Fruit fly (Drosophila melanogaster) whole organism, embryonic: ENCODE measurements around the gene Alg11.

Source experiments
- Ada2b ChIP-seq: fragments of 200-800 bp; sonication (Bioruptor generic); IDR thresholded peaks from 2 replicates; pipeline ENCODE4 v1.3.6; 2022; ENCODE audit warnings: missing biosample characterization, missing genetic modification characterization
- Blimp-1 ChIP-seq: fragments of 200-800 bp; sonication (Bioruptor generic); optimal IDR thresholded peaks from 3 replicates; lab custom pipeline; 2018; ENCODE audit warnings: missing biosample characterization, missing genetic modification characterization, mild to moderate bottlenecking, moderate library complexity, missing genetic modification reagents
- BtbVII ChIP-seq: fragments of 200-800 bp; sonication (Bioruptor generic); optimal IDR thresholded peaks from 3 replicates; lab custom pipeline; 2017; ENCODE audit warnings: missing biosample characterization, mild to moderate bottlenecking, missing genetic modification characterization
- C15 ChIP-seq: fragments of 200-800 bp; sonication (Bioruptor generic); IDR thresholded peaks from 3 replicates; pipeline ENCODE4 v1.3.6; 2022; ENCODE audit warnings: missing biosample characterization, missing genetic modification characterization
- CG1024 ChIP-seq: fragments of 200-800 bp; sonication (Bioruptor generic); IDR thresholded peaks from 2 replicates; pipeline ENCODE4 v1.3.6; 2022; ENCODE audit warnings: missing biosample characterization, missing genetic modification characterization
- CG10321 ChIP-seq: fragments of 200-800 bp; sonication (Bioruptor generic); IDR thresholded peaks from 2 replicates; pipeline ENCODE4 v1.3.6; 2022; ENCODE audit warnings: missing biosample characterization, missing genetic modification characterization
- CG10366 ChIP-seq: fragments of 200-800 bp; sonication (Bioruptor generic); IDR thresholded peaks from 2 replicates; pipeline ENCODE4 v1.3.6; 2022; ENCODE audit warnings: missing biosample characterization, missing genetic modification characterization
- CG11456 ChIP-seq: fragments of 200-800 bp; sonication (Bioruptor generic); IDR thresholded peaks from 3 replicates; pipeline ENCODE4 v1.3.6; 2022; ENCODE audit warnings: missing biosample characterization, missing genetic modification characterization
- CG11695 ChIP-seq: fragments of 200-800 bp; sonication (Bioruptor generic); IDR thresholded peaks from 3 replicates; pipeline ENCODE4 v1.3.6; 2022; ENCODE audit warnings: missing biosample characterization, missing genetic modification characterization
- CG11696 ChIP-seq: fragments of 200-800 bp; sonication (Bioruptor generic); IDR thresholded peaks from 2 replicates; pipeline ENCODE4 v1.3.6; 2022; ENCODE audit warnings: missing biosample characterization, missing genetic modification characterization
- CG12299 ChIP-seq: fragments of 200-800 bp; sonication (Bioruptor generic); optimal IDR thresholded peaks from 2 replicates; lab custom pipeline; 2018; ENCODE audit warnings: missing biosample characterization, mild to moderate bottlenecking, missing genetic modification characterization
- CG13424 ChIP-seq: fragments of 200-800 bp; sonication (Bioruptor generic); optimal IDR thresholded peaks from 2 replicates; lab custom pipeline; 2019; ENCODE audit warnings: missing biosample characterization, mild to moderate bottlenecking, missing genetic modification characterization, moderate library complexity
- CG13894 ChIP-seq: fragments of 200-800 bp; sonication (Bioruptor generic); optimal IDR thresholded peaks from 3 replicates; lab custom pipeline; 2018; ENCODE audit warnings: missing biosample characterization, mild to moderate bottlenecking, missing genetic modification characterization, moderate library complexity
- CG16815 ChIP-seq: fragments of 200-800 bp; sonication (Bioruptor generic); optimal IDR thresholded peaks from 3 replicates; lab custom pipeline; 2017; ENCODE audit warnings: missing biosample characterization, mild to moderate bottlenecking, missing genetic modification characterization
- CG30020 ChIP-seq: fragments of 200-800 bp; optimal IDR thresholded peaks from 2 replicates; lab custom pipeline; 2019; ENCODE audit warnings: missing biosample characterization, mild to moderate bottlenecking, missing genetic modification characterization, moderate library complexity
- CG31388 ChIP-seq: fragments of 200-800 bp; sonication (Bioruptor generic); optimal IDR thresholded peaks from 2 replicates; lab custom pipeline; 2016; ENCODE audit warnings: missing biosample characterization, missing genetic modification characterization
- CG3281 ChIP-seq: fragments of 200-800 bp; sonication (Bioruptor generic); optimal IDR thresholded peaks from 3 replicates; lab custom pipeline; 2017; ENCODE audit warnings: missing biosample characterization, mild to moderate bottlenecking, missing genetic modification characterization
- CG6683 ChIP-seq: fragments of 200-800 bp; sonication (Bioruptor generic); optimal IDR thresholded peaks from 2 replicates; lab custom pipeline; 2017; ENCODE audit warnings: missing biosample characterization, mild to moderate bottlenecking, missing genetic modification characterization, missing genetic modification reagents
- CG8924 ChIP-seq: fragments of 200-800 bp; optimal IDR thresholded peaks from 3 replicates; lab custom pipeline; 2019; ENCODE audit warnings: missing biosample characterization, mild to moderate bottlenecking, missing genetic modification characterization, moderate library complexity
- CG9797 ChIP-seq: fragments of 200-800 bp; sonication (Bioruptor generic); optimal IDR thresholded peaks from 3 replicates; lab custom pipeline; 2018; ENCODE audit warnings: missing biosample characterization, mild to moderate bottlenecking, missing genetic modification characterization
- CG9876 ChIP-seq: fragments of 200-800 bp; sonication (Bioruptor generic); optimal IDR thresholded peaks from 2 replicates; lab custom pipeline; 2016; ENCODE audit warnings: missing biosample characterization, missing genetic modification characterization
- CG9932 ChIP-seq: fragments of 200-800 bp; sonication (Bioruptor generic); IDR thresholded peaks from 2 replicates; pipeline ENCODE4 v1.3.6; 2022; ENCODE audit warnings: missing biosample characterization, missing genetic modification characterization
- CTCF ChIP-seq: fragments of 200-800 bp; sonication (Bioruptor generic); optimal IDR thresholded peaks from 2 replicates; lab custom pipeline; 2017; ENCODE audit warnings: missing biosample characterization, mild to moderate bottlenecking, missing genetic modification characterization, moderate library complexity
- D19A ChIP-seq: fragments of 200-800 bp; optimal IDR thresholded peaks from 3 replicates; lab custom pipeline; 2019; ENCODE audit warnings: missing biosample characterization, mild to moderate bottlenecking, missing genetic modification characterization, moderate library complexity
- E2f2 ChIP-seq: fragments of 200-800 bp; sonication (Bioruptor generic); IDR thresholded peaks from 2 replicates; pipeline ENCODE4 v1.3.6; 2022; ENCODE audit warnings: missing biosample characterization, missing genetic modification characterization
- H15 ChIP-seq: fragments of 200-800 bp; sonication (Bioruptor generic); IDR thresholded peaks from 3 replicates; pipeline ENCODE4 v1.3.6; 2022; ENCODE audit warnings: missing biosample characterization, missing genetic modification characterization
- HLH54F ChIP-seq: fragments of 200-800 bp; sonication (Bioruptor generic); optimal IDR thresholded peaks from 3 replicates; lab custom pipeline; 2016; ENCODE audit warnings: missing biosample characterization, missing genetic modification characterization
- Hand ChIP-seq: fragments of 200-800 bp; sonication (Bioruptor generic); optimal IDR thresholded peaks from 2 replicates; lab custom pipeline; 2017; ENCODE audit warnings: mild to moderate bottlenecking, missing biosample characterization, missing genetic modification reagents, missing genetic modification characterization
- PHDP ChIP-seq: fragments of 200-800 bp; sonication (Bioruptor generic); optimal IDR thresholded peaks from 3 replicates; lab custom pipeline; 2018; ENCODE audit warnings: missing biosample characterization, mild to moderate bottlenecking, missing genetic modification characterization, moderate library complexity
- Sox102F ChIP-seq: fragments of 200-800 bp; sonication (Bioruptor generic); optimal IDR thresholded peaks from 2 replicates; lab custom pipeline; 2018; ENCODE audit warnings: missing biosample characterization, mild to moderate bottlenecking, missing genetic modification characterization, moderate library complexity
- Ssrp ChIP-seq: fragments of 200-800 bp; sonication (Bioruptor generic); optimal IDR thresholded peaks from 2 replicates; lab custom pipeline; 2018; ENCODE audit warnings: missing biosample characterization, mild to moderate bottlenecking, missing genetic modification characterization, moderate library complexity
- amos ChIP-seq: fragments of 200-800 bp; sonication (Bioruptor generic); IDR thresholded peaks from 2 replicates; pipeline ENCODE4 v1.3.6; 2022; ENCODE audit warnings: missing biosample characterization, missing genetic modification characterization; ENCODE audit not compliant: partially characterized antibody
- aop ChIP-seq: fragments of 200-800 bp; sonication (Bioruptor generic); IDR thresholded peaks from 2 replicates; pipeline ENCODE4 v1.3.6; 2022; ENCODE audit warnings: missing biosample characterization, missing genetic modification characterization
- br ChIP-seq: fragments of >200 bp; optimal IDR thresholded peaks from 2 replicates; lab custom pipeline; 2017
- cg ChIP-seq: fragments of 200-800 bp; sonication (Bioruptor generic); optimal IDR thresholded peaks from 3 replicates; lab custom pipeline; 2019; ENCODE audit warnings: missing biosample characterization, mild to moderate bottlenecking, missing genetic modification characterization, moderate library complexity
- crp ChIP-seq, 2 experiments: fragments of 200-800 bp; sonication (Bioruptor generic); optimal IDR thresholded peaks; 2 replicates in 1 of 2; 3 replicates in 1 of 2; lab custom pipeline; 2017; ENCODE audit warnings: missing biosample characterization in 2 of 2, missing genetic modification characterization in 2 of 2, mild to moderate bottlenecking in 1 of 2, moderate library complexity in 1 of 2
- emc ChIP-seq: fragments of 200-800 bp; sonication (Bioruptor generic); optimal IDR thresholded peaks from 2 replicates; lab custom pipeline; 2016; ENCODE audit warnings: missing biosample characterization, missing genetic modification characterization
- fd64A ChIP-seq: fragments of 200-800 bp; sonication (Bioruptor generic); optimal IDR thresholded peaks from 3 replicates; lab custom pipeline; 2018; ENCODE audit warnings: missing biosample characterization, mild to moderate bottlenecking, missing genetic modification characterization
- gem ChIP-seq: fragments of 200-800 bp; sonication (Bioruptor generic); optimal IDR thresholded peaks from 2 replicates; lab custom pipeline; 2019; ENCODE audit warnings: missing biosample characterization, mild to moderate bottlenecking, missing genetic modification characterization, moderate library complexity
- hb ChIP-seq: fragments of 200-800 bp; sonication (Bioruptor generic); IDR thresholded peaks from 3 replicates; pipeline ENCODE4 v1.3.6; 2022; ENCODE audit warnings: missing biosample characterization, missing genetic modification characterization; ENCODE audit not compliant: partially characterized antibody
- insv ChIP-seq, 2 experiments: fragments of 200-800 bp; sonication (Bioruptor generic); optimal IDR thresholded peaks; 3 replicates each; lab custom pipeline; 2016 to 2018; ENCODE audit warnings: missing biosample characterization in 2 of 2, missing genetic modification characterization in 2 of 2
- inv ChIP-seq: fragments of 200-800 bp; sonication (Bioruptor generic); IDR thresholded peaks from 2 replicates; pipeline ENCODE4 v1.3.6; 2022; ENCODE audit warnings: missing biosample characterization, missing genetic modification characterization; ENCODE audit not compliant: partially characterized antibody
- jigr1 ChIP-seq: fragments of 200-800 bp; sonication (Bioruptor generic); IDR thresholded peaks from 3 replicates; pipeline ENCODE4 v1.3.6; 2022; ENCODE audit warnings: missing biosample characterization, missing genetic modification characterization
- nerfin-2 ChIP-seq: fragments of 200-800 bp; sonication (Bioruptor generic); IDR thresholded peaks from 2 replicates; pipeline ENCODE4 v1.3.6; 2022; ENCODE audit warnings: missing biosample characterization, missing genetic modification characterization; ENCODE audit not compliant: partially characterized antibody
- p53 ChIP-seq: fragments of 200-800 bp; sonication (Bioruptor generic); optimal IDR thresholded peaks from 2 replicates; lab custom pipeline; 2016; ENCODE audit warnings: missing biosample characterization, missing genetic modification characterization
- row ChIP-seq: fragments of 200-800 bp; sonication (Bioruptor generic); IDR thresholded peaks from 3 replicates; pipeline ENCODE4 v1.3.6; 2022; ENCODE audit warnings: missing biosample characterization, missing genetic modification characterization
- sd ChIP-seq: fragments of 200-800 bp; sonication (Bioruptor generic); optimal IDR thresholded peaks from 3 replicates; lab custom pipeline; 2018; ENCODE audit warnings: missing biosample characterization, mild to moderate bottlenecking, missing genetic modification characterization, moderate library complexity
- sima ChIP-seq: fragments of 200-800 bp; sonication (Bioruptor generic); optimal IDR thresholded peaks from 2 replicates; lab custom pipeline; 2016; ENCODE audit warnings: missing biosample characterization, missing genetic modification characterization
- slbo ChIP-seq: fragments of 200-800 bp; sonication (Bioruptor generic); IDR thresholded peaks from 2 replicates; pipeline ENCODE4 v1.3.6; 2022; ENCODE audit warnings: missing biosample characterization, missing genetic modification characterization
- slp2 ChIP-seq: fragments of 200-800 bp; sonication (Bioruptor generic); optimal IDR thresholded peaks from 2 replicates; lab custom pipeline; 2016; ENCODE audit warnings: missing biosample characterization, missing genetic modification characterization
- vnd ChIP-seq: fragments of 200-800 bp; sonication (Bioruptor generic); IDR thresholded peaks from 3 replicates; pipeline ENCODE4 v1.3.6; 2022; ENCODE audit warnings: missing biosample characterization, missing genetic modification characterization; ENCODE audit not compliant: partially characterized antibody
- vvl ChIP-seq: fragments of 200-800 bp; sonication (Bioruptor generic); IDR thresholded peaks from 2 replicates; pipeline ENCODE4 v1.3.6; 2022; ENCODE audit warnings: missing biosample characterization, missing genetic modification characterization

The Alg11 gene

dm6 chr3L:21652768-21653167 lies 27.2 kb downstream of the Alg11 start (continued):
- TF ChIP-seq Hand (GFP tag; lab: Kevin White, UChicago) (no peak), aop (GFP tag; lab: Robert Waterston, UW) (peak; percentile 55; the same call in 1 of the 2 replicates), CG10366 (GFP tag; lab: Robert Waterston, UW) (peak; percentile 69), vnd (GFP tag; lab: Robert Waterston, UW) (no peak), E2f2 (GFP tag; lab: Robert Waterston, UW) (peak; percentile 46; the same call in 1 of the 2 replicates), CG3281 (GFP tag; lab: Kevin White, UChicago) (no peak), CG13894 (tag; lab: Kevin White, UChicago) (peak; percentile 57), PHDP (peak; percentile 65), CG8924 (tag; lab: Kevin White, UChicago) (no peak), slp2 (peak; percentile 61), slbo (GFP tag; lab: Robert Waterston, UW) (peak; percentile 87), CG10321 (GFP tag; lab: Robert Waterston, UW) (no peak), gem (tag; lab: Kevin White, UChicago) (peak; percentile 76), CTCF (GFP tag; lab: Kevin White, UChicago) (peak; percentile 100), D19A (tag; lab: Kevin White, UChicago) (peak; percentile 47), CG1024 (GFP tag; lab: Robert Waterston, UW) (0 out of 2 replicates have a peak, but pooled peaks have one; percentile 24), H15 (no peak; the same call in 2 of the 3 replicates), jigr1 (GFP tag; lab: Robert Waterston, UW) (no peak), CG6683 (GFP tag; lab: Kevin White, UChicago) (no peak), CG12299 (no peak), nerfin-2 (GFP tag; lab: Robert Waterston, UW) (no peak), p53 (GFP tag; lab: Kevin White, UChicago) (peak; percentile 19), Sox102F (GFP tag; lab: Kevin White, UChicago) (peak; percentile 81), CG11696 (GFP tag; lab: Robert Waterston, UW) (no peak), CG9797 (GFP tag; lab: Kevin White, UChicago) (no peak), Blimp-1 (GFP tag; lab: Kevin White, UChicago) (peak; percentile 50), BtbVII (no peak), CG9876 (GFP tag; lab: Kevin White, UChicago) (peak; percentile 73), hb (GFP tag; lab: Robert Waterston, UW) (no peak), sima (GFP tag; lab: Kevin White, UChicago) (no peak), sd (tag; lab: Kevin White, UChicago) (no peak), CG9932 (GFP tag; lab: Robert Waterston, UW) (peak; percentile 85), C15 (GFP tag; lab: Robert Waterston, UW) (no peak), cg (GFP tag; lab: Kevin White, UChicago) (no peak), insv (GFP tag; optimal IDR thresholded peaks at IDR 0.05; lab: Kevin White, UChicago) (peak in 1 of 2 experiments; percentile 84), inv (GFP tag; lab: Robert Waterston, UW) (no peak), br (lab: Kevin White, UChicago) (no peak), vvl (peak; percentile 74), CG11695 (no peak), Ada2b (GFP tag; lab: Robert Waterston, UW) (peak; percentile 27; the same call in 1 of the 2 replicates), Ssrp (tag; lab: Kevin White, UChicago) (peak; percentile 46), CG16815 (GFP tag; lab: Kevin White, UChicago) (peak; percentile 45), HLH54F (GFP tag; lab: Kevin White, UChicago) (peak; percentile 50), emc (GFP tag; lab: Kevin White, UChicago) (no peak), crp (GFP tag; optimal IDR thresholded peaks at IDR 0.05; lab: Kevin White, UChicago) (no peak), CG11456 (GFP tag; lab: Robert Waterston, UW) (peak; percentile 96), CG30020 (tag; lab: Kevin White, UChicago) (no peak), fd64A (no peak), row (GFP tag; lab: Robert Waterston, UW) (peak; percentile 64), CG13424 (tag; lab: Kevin White, UChicago) (peak; percentile 68), amos (peak; percentile 66), CG31388 (GFP tag; lab: Kevin White, UChicago) (peak; percentile 31)
